Worm (Caenorhabditis elegans) whole organism, L3 larva: ENCODE data around the gene T23F2.2.

Experiments used
- ama-1 ChIP-seq: fragments of 150-350 bp; optimal IDR thresholded peaks from 2 replicates; lab custom pipeline; 2018
- egl-27 ChIP-seq: sonication (generic microtip); optimal IDR thresholded peaks from 4 replicates; lab custom pipeline; 2017; ENCODE audit warnings: missing biosample characterization, missing genetic modification reagents, missing genetic modification characterization
- elt-1 ChIP-seq: fragments of 150-350 bp; optimal IDR thresholded peaks from 2 replicates; lab custom pipeline; 2014; ENCODE audit warnings: missing biosample characterization, missing genetic modification characterization
- fkh-10 ChIP-seq: sonication (generic microtip); optimal IDR thresholded peaks from 2 replicates; lab custom pipeline; 2017; ENCODE audit warnings: missing biosample characterization, missing genetic modification reagents, missing genetic modification characterization
- nhr-237 ChIP-seq: fragments of 150-350 bp; optimal IDR thresholded peaks from 2 replicates; lab custom pipeline; 2014; ENCODE audit warnings: missing biosample characterization, missing genetic modification characterization

ce11 chrX:5478875-5479274 is 26.2 kb downstream of the T23F2.2 start:
- TF ChIP-seq egl-27 (tag; lab: Kevin White, UChicago), result no peak
- TF ChIP-seq elt-1, result peak; percentile 79
- no peak for TF ChIP-seq nhr-237 (tag; lab: Kevin White, UChicago)
- TF ChIP-seq ama-1 (lab: Kevin White, UChicago), result no peak
- no peak for TF ChIP-seq fkh-10 (GFP tag; lab: Kevin White, UChicago)
